Worm (Caenorhabditis elegans) whole organism, L3 larva: ENCODE results near the gene C02F5.14.

Experiments
- aly-2 ChIP-seq: fragments of 150-350 bp; optimal IDR thresholded peaks from 2 replicates; lab custom pipeline; 2014; ENCODE audit warnings: missing biosample characterization, missing genetic modification characterization
- ama-1 ChIP-seq: fragments of 150-350 bp; optimal IDR thresholded peaks from 2 replicates; lab custom pipeline; 2018
- ceh-16 ChIP-seq: sonication (generic microtip); optimal IDR thresholded peaks from 2 replicates; lab custom pipeline; 2017; ENCODE audit warnings: missing biosample characterization, missing genetic modification characterization
- ceh-28 ChIP-seq: fragments of 150-350 bp; optimal IDR thresholded peaks from 2 replicates; lab custom pipeline; 2014; ENCODE audit warnings: missing biosample characterization, missing genetic modification reagents, missing genetic modification characterization
- ceh-9 ChIP-seq: sonication (generic microtip); optimal IDR thresholded peaks from 2 replicates; lab custom pipeline; 2018; ENCODE audit warnings: missing biosample characterization, missing genetic modification characterization
- elt-3 ChIP-seq, 3 experiments: fragments of 150-350 bp in 1 of 3; sonication (generic microtip) in 2 of 3; optimal IDR thresholded peaks; 2 replicates in 2 of 3; 4 replicates in 1 of 3; lab custom pipeline; 2014 to 2017; ENCODE audit warnings: missing biosample characterization in 3 of 3, missing genetic modification characterization in 3 of 3
- eor-1 ChIP-seq, 2 experiments: fragments of 150-350 bp; optimal IDR thresholded peaks; 2 replicates each; lab custom pipeline; 2014 to 2018; ENCODE audit warnings: missing biosample characterization in 2 of 2, missing genetic modification characterization in 2 of 2
- fkh-2 ChIP-seq: fragments of 150-350 bp; optimal IDR thresholded peaks from 2 replicates; lab custom pipeline; 2014; ENCODE audit warnings: missing biosample characterization, missing genetic modification reagents, missing genetic modification characterization
- hmg-11 ChIP-seq: sonication (generic microtip); optimal IDR thresholded peaks from 2 replicates; lab custom pipeline; 2016; ENCODE audit warnings: missing genetic modification characterization, missing compliant biosample characterization
- lsy-12 ChIP-seq: sonication (generic microtip); optimal IDR thresholded peaks from 2 replicates; lab custom pipeline; 2016; ENCODE audit warnings: mild to moderate bottlenecking, missing genetic modification characterization, missing compliant biosample characterization
- mdl-1 ChIP-seq: fragments of 150-350 bp; optimal IDR thresholded peaks from 2 replicates; lab custom pipeline; 2014; ENCODE audit warnings: missing biosample characterization, missing genetic modification characterization
- nfya-1 ChIP-seq: sonication (generic microtip); optimal IDR thresholded peaks from 2 replicates; lab custom pipeline; 2017; ENCODE audit warnings: missing genetic modification characterization, mild to moderate bottlenecking, missing compliant biosample characterization, antibody characterized with exemption, moderate library complexity; ENCODE audit not compliant: insufficient read depth
- nhr-11 ChIP-seq: fragments of 150-350 bp; optimal IDR thresholded peaks from 2 replicates; lab custom pipeline; 2014; ENCODE audit warnings: missing biosample characterization, missing genetic modification characterization
- nhr-12 ChIP-seq: fragments of 150-350 bp; optimal IDR thresholded peaks from 2 replicates; lab custom pipeline; 2014; ENCODE audit warnings: missing biosample characterization, missing genetic modification characterization
- nhr-23 ChIP-seq: fragments of 150-350 bp; optimal IDR thresholded peaks from 2 replicates; lab custom pipeline; 2014; ENCODE audit warnings: missing biosample characterization, missing genetic modification reagents, missing genetic modification characterization
- nhr-237 ChIP-seq: fragments of 150-350 bp; optimal IDR thresholded peaks from 2 replicates; lab custom pipeline; 2014; ENCODE audit warnings: missing biosample characterization, missing genetic modification characterization
- nhr-43 ChIP-seq: sonication (generic microtip); optimal IDR thresholded peaks from 2 replicates; lab custom pipeline; 2016; ENCODE audit warnings: mild to moderate bottlenecking, missing genetic modification characterization, missing compliant biosample characterization; ENCODE audit not compliant: poor library complexity, severe bottlenecking
- nhr-67 ChIP-seq: fragments of 150-350 bp; optimal IDR thresholded peaks from 2 replicates; lab custom pipeline; 2014; ENCODE audit warnings: missing biosample characterization, missing genetic modification characterization
- sea-2 ChIP-seq: fragments of 150-350 bp; sonication (generic microtip); optimal IDR thresholded peaks from 4 replicates; lab custom pipeline; 2014; ENCODE audit warnings: missing biosample characterization, missing genetic modification reagents, missing genetic modification characterization
- skn-1 ChIP-seq: fragments of 150-350 bp; optimal IDR thresholded peaks from 2 replicates; lab custom pipeline; 2014; ENCODE audit warnings: missing biosample characterization, missing genetic modification characterization
- tbx-2 ChIP-seq: sonication (generic microtip); optimal IDR thresholded peaks from 2 replicates; lab custom pipeline; 2016; ENCODE audit warnings: mild to moderate bottlenecking, missing genetic modification characterization, missing compliant biosample characterization
- unc-39 ChIP-seq: sonication (generic microtip); optimal IDR thresholded peaks from 4 replicates; lab custom pipeline; 2017; ENCODE audit warnings: missing biosample characterization, missing genetic modification characterization
- unc-62 ChIP-seq: fragments of 150-350 bp; sonication (generic microtip); optimal IDR thresholded peaks from 4 replicates; lab custom pipeline; 2014; ENCODE audit warnings: missing biosample characterization, missing genetic modification reagents, missing genetic modification characterization
- zag-1 ChIP-seq: fragments of 150-350 bp; optimal IDR thresholded peaks from 2 replicates; lab custom pipeline; 2014; ENCODE audit warnings: missing biosample characterization, missing genetic modification characterization
- ztf-11 ChIP-seq: fragments of 150-350 bp; optimal IDR thresholded peaks from 2 replicates; lab custom pipeline; 2014; ENCODE audit warnings: missing biosample characterization, missing genetic modification characterization
- ztf-4 ChIP-seq: fragments of 150-350 bp; optimal IDR thresholded peaks from 2 replicates; lab custom pipeline; 2014; ENCODE audit warnings: missing biosample characterization, missing genetic modification characterization

Gene C02F5.14

DNA sequence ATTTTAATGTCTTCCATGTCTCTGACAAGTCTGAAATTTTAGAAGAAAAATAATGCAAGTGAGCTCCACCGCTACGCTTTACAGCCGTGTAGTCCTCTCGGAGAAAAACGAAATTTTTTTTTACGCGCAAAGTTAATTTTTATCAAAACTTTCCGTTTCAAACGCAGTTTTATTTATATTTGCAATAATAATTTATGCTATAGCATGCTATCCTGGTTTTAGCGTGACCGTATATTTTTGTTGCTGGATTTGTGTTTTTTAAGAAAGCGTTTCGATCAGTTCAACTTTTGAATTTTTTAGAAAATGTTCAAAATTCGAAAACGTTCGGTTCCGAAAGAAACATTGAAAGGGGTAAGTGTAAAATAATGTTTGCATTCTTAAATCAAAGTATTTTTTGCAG, 43.6 kb downstream of the C02F5.14 start, which contains the start of gene C50C3.1:
C50C3.1 (plus strand) TSS at position 301 of the 400 bp plus-strand sequence.
- no peak for TF ChIP-seq lsy-12 (tag; lab: Kevin White, UChicago)
- TF ChIP-seq ceh-28 (tag; lab: Kevin White, UChicago): no peak
- no peak for TF ChIP-seq unc-39 (tag; lab: Kevin White, UChicago)
- no peak for TF ChIP-seq sea-2 (GFP tag; lab: Kevin White, UChicago)
- TF ChIP-seq skn-1 (tag; lab: Kevin White, UChicago): no peak

DNA sequence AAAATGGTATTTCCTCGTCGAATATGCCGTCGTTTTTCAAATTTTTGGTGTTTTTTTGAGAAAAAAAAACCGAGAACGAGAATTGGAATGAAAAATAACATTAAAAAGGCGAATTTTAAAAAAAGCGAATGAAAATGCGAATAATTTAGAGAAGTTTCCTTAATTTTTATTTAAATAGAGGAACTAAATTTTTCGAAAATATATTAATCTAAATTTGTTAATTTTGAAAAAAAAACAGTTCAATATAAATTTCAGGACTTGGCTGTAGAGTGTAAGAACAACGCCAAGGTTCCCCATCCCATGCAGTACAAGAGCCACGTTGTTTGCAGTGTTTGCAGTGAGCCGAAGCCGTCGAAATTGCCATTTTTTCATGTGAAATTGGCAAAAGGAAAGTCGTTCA, 44.8 kb downstream of the C02F5.14 start, which contains the start of gene C50C3.19:
C50C3.19 (plus strand) TSS at position 301 of the 400 bp plus-strand sequence.
- no peak for TF ChIP-seq eor-1 (tag; optimal IDR thresholded peaks at IDR 0.05; lab: Kevin White, UChicago)
- TF ChIP-seq aly-2 (tag; lab: Kevin White, UChicago): no peak
- no peak for TF ChIP-seq nhr-67
- no peak for TF ChIP-seq ztf-4 (tag; lab: Kevin White, UChicago)
- no peak for TF ChIP-seq lsy-12 (tag; lab: Kevin White, UChicago)
- TF ChIP-seq ceh-16 (tag; lab: Kevin White, UChicago): no peak
- no peak for TF ChIP-seq hmg-11 (tag; lab: Kevin White, UChicago)
- no peak for TF ChIP-seq tbx-2 (tag; lab: Kevin White, UChicago)
- TF ChIP-seq zag-1 (tag; lab: Kevin White, UChicago): no peak
- no peak for TF ChIP-seq ama-1 (lab: Kevin White, UChicago)
- TF ChIP-seq nhr-237 (tag; lab: Kevin White, UChicago): no peak
- TF ChIP-seq nhr-11: no peak
- no peak for TF ChIP-seq fkh-2 (tag; lab: Kevin White, UChicago)

DNA sequence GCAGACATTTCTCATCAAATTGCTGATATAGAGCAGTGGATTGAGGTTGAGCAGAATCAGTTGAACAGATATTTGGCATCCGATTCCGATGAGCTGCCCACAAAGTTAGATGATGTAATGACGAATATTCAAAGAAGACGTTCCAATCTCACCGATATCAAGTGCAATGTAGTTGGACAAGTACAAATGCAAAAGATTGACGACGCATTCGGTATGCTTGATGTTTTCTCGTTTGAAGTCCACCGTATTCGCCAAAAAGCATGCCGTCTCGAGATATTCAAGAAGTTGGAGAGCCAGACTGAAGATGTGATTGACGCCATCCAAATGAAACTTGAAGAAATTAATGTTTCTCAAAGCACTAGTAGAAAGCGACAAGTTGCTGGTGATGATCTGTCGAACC, 50.2 kb downstream of the C02F5.14 start:
- TF ChIP-seq nhr-43 (tag; lab: Kevin White, UChicago): no peak
- no peak for TF ChIP-seq ceh-9 (tag; lab: Kevin White, UChicago)
- TF ChIP-seq zag-1 (tag; lab: Kevin White, UChicago): no peak
- no peak for TF ChIP-seq nhr-11
- TF ChIP-seq nhr-23 (tag; lab: Kevin White, UChicago): no peak
- no peak for TF ChIP-seq elt-3 (tag; optimal IDR thresholded peaks at IDR 0.05; lab: Kevin White, UChicago)
- no peak for TF ChIP-seq sea-2 (GFP tag; lab: Kevin White, UChicago)
- no peak for TF ChIP-seq mdl-1 (tag; lab: Kevin White, UChicago)
- no peak for TF ChIP-seq nfya-1 (tag; lab: Kevin White, UChicago)
- TF ChIP-seq unc-62: no peak
- TF ChIP-seq ztf-11 (tag; lab: Kevin White, UChicago): no peak
- TF ChIP-seq nhr-12 (tag; lab: Kevin White, UChicago): no peak
- TF ChIP-seq, all 47 proteins: peak for 0
